Fruit fly (Drosophila melanogaster) whole organism, embryonic: ENCODE data around the gene CG4374.

Experiments used
- Aef1 ChIP-seq: fragments of 200-800 bp; sonication (Bioruptor generic); IDR thresholded peaks from 3 replicates; pipeline ENCODE4 v1.3.6; 2022; ENCODE audit warnings: missing biosample characterization, missing genetic modification characterization
- Atf6 ChIP-seq: fragments of 200-800 bp; sonication (Bioruptor generic); IDR thresholded peaks from 2 replicates; pipeline ENCODE4 v1.3.6; 2022; ENCODE audit warnings: missing biosample characterization, missing genetic modification characterization
- B-H2 ChIP-seq: fragments of 200-800 bp; sonication (Bioruptor generic); optimal IDR thresholded peaks from 2 replicates; lab custom pipeline; 2018; ENCODE audit warnings: missing biosample characterization, mild to moderate bottlenecking, missing genetic modification characterization
- C15 ChIP-seq: fragments of 200-800 bp; sonication (Bioruptor generic); IDR thresholded peaks from 3 replicates; pipeline ENCODE4 v1.3.6; 2022; ENCODE audit warnings: missing biosample characterization, missing genetic modification characterization
- CG10147 ChIP-seq: fragments of 200-800 bp; sonication (Bioruptor generic); optimal IDR thresholded peaks from 2 replicates; lab custom pipeline; 2019; ENCODE audit warnings: missing biosample characterization, mild to moderate bottlenecking, missing genetic modification characterization, moderate library complexity
- CG10543 ChIP-seq: fragments of 200-800 bp; sonication (Bioruptor generic); optimal IDR thresholded peaks from 3 replicates; lab custom pipeline; 2017; ENCODE audit warnings: missing biosample characterization, mild to moderate bottlenecking, missing genetic modification characterization, moderate library complexity
- CG10565 ChIP-seq: fragments of 200-800 bp; sonication (Bioruptor generic); optimal IDR thresholded peaks from 3 replicates; lab custom pipeline; 2016; ENCODE audit warnings: missing biosample characterization, mild to moderate bottlenecking, missing genetic modification characterization
- CG11504 ChIP-seq: fragments of 200-800 bp; sonication (Bioruptor generic); optimal IDR thresholded peaks from 3 replicates; lab custom pipeline; 2019; ENCODE audit warnings: missing biosample characterization, mild to moderate bottlenecking, missing genetic modification characterization, moderate library complexity
- CG12071 ChIP-seq: fragments of 200-800 bp; sonication (Bioruptor generic); optimal IDR thresholded peaks from 3 replicates; lab custom pipeline; 2018; ENCODE audit warnings: missing biosample characterization, mild to moderate bottlenecking, missing genetic modification characterization
- CG12219 ChIP-seq: fragments of 200-800 bp; sonication (Bioruptor generic); optimal IDR thresholded peaks from 3 replicates; lab custom pipeline; 2018; ENCODE audit warnings: missing biosample characterization, mild to moderate bottlenecking, missing genetic modification characterization
- CG1233 ChIP-seq: fragments of 200-800 bp; sonication (Bioruptor generic); optimal IDR thresholded peaks from 4 replicates; lab custom pipeline; 2018; ENCODE audit warnings: missing biosample characterization, mild to moderate bottlenecking, missing genetic modification characterization
- CG12769 ChIP-seq: fragments of 200-800 bp; sonication (Bioruptor generic); optimal IDR thresholded peaks from 2 replicates; lab custom pipeline; 2019; ENCODE audit warnings: missing biosample characterization, mild to moderate bottlenecking, missing genetic modification characterization, moderate library complexity
- CG15073 ChIP-seq: fragments of 200-800 bp; sonication (Bioruptor generic); optimal IDR thresholded peaks from 2 replicates; lab custom pipeline; 2016; ENCODE audit warnings: missing biosample characterization, missing genetic modification characterization
- CG17361 ChIP-seq: fragments of 200-800 bp; sonication (Bioruptor generic); IDR thresholded peaks from 3 replicates; pipeline ENCODE4 v1.3.6; 2022; ENCODE audit warnings: missing biosample characterization, missing genetic modification characterization
- CG18011 ChIP-seq: fragments of 200-800 bp; sonication (Bioruptor generic); optimal IDR thresholded peaks from 2 replicates; lab custom pipeline; 2017; ENCODE audit warnings: missing biosample characterization, missing genetic modification characterization, mild to moderate bottlenecking, moderate library complexity, missing genotype
- CG18619 ChIP-seq: fragments of 200-800 bp; sonication (Bioruptor generic); optimal IDR thresholded peaks from 3 replicates; lab custom pipeline; 2017; ENCODE audit warnings: missing biosample characterization, mild to moderate bottlenecking, missing genetic modification characterization
- CG2678 ChIP-seq: fragments of 200-800 bp; sonication (Bioruptor generic); optimal IDR thresholded peaks from 3 replicates; lab custom pipeline; 2019; ENCODE audit warnings: missing biosample characterization, mild to moderate bottlenecking, missing genetic modification characterization, moderate library complexity
- CG3281 ChIP-seq: fragments of 200-800 bp; sonication (Bioruptor generic); optimal IDR thresholded peaks from 3 replicates; lab custom pipeline; 2017; ENCODE audit warnings: missing biosample characterization, mild to moderate bottlenecking, missing genetic modification characterization
- CG34422 ChIP-seq: fragments of 200-800 bp; sonication (Bioruptor generic); IDR thresholded peaks from 3 replicates; pipeline ENCODE4 v1.3.6; 2022; ENCODE audit warnings: missing biosample characterization, missing genetic modification characterization
- CG4282 ChIP-seq: fragments of 200-800 bp; sonication (Bioruptor generic); optimal IDR thresholded peaks from 2 replicates; lab custom pipeline; 2016; ENCODE audit warnings: missing biosample characterization, missing genetic modification characterization
- CG5953 ChIP-seq: fragments of 200-800 bp; sonication (Bioruptor generic); IDR thresholded peaks from 2 replicates; pipeline ENCODE4 v1.3.6; 2022; ENCODE audit warnings: missing biosample characterization, missing genetic modification characterization
- CG6654 ChIP-seq: fragments of 200-800 bp; sonication (Bioruptor generic); optimal IDR thresholded peaks from 2 replicates; lab custom pipeline; 2017; ENCODE audit warnings: missing biosample characterization, mild to moderate bottlenecking, missing genetic modification characterization
- CG7372 ChIP-seq: fragments of 200-800 bp; sonication (Bioruptor generic); IDR thresholded peaks from 2 replicates; pipeline ENCODE4 v1.3.6; 2022; ENCODE audit warnings: missing biosample characterization, missing genetic modification characterization
- CG8359 ChIP-seq: fragments of 200-800 bp; sonication (Bioruptor generic); optimal IDR thresholded peaks from 2 replicates; lab custom pipeline; 2017; ENCODE audit warnings: missing biosample characterization, mild to moderate bottlenecking, missing genetic modification characterization, borderline replicate concordance
- CG9727 ChIP-seq: fragments of 200-800 bp; sonication (Bioruptor generic); optimal IDR thresholded peaks from 3 replicates; lab custom pipeline; 2017; ENCODE audit warnings: missing biosample characterization, mild to moderate bottlenecking, missing genetic modification characterization
- CrebB ChIP-seq: fragments of 200-800 bp; sonication (Bioruptor generic); optimal IDR thresholded peaks from 3 replicates; lab custom pipeline; 2018; ENCODE audit warnings: missing biosample characterization, mild to moderate bottlenecking, missing genetic modification characterization
- Gug ChIP-seq: fragments of 200-800 bp; sonication (Bioruptor generic); IDR thresholded peaks from 4 replicates; pipeline ENCODE4 v1.3.6; 2022; ENCODE audit warnings: missing biosample characterization, missing genetic modification characterization
- HLH54F ChIP-seq: fragments of 200-800 bp; sonication (Bioruptor generic); optimal IDR thresholded peaks from 3 replicates; lab custom pipeline; 2016; ENCODE audit warnings: missing biosample characterization, missing genetic modification characterization
- Hey ChIP-seq: fragments of 200-800 bp; sonication (Bioruptor generic); optimal IDR thresholded peaks from 3 replicates; lab custom pipeline; 2018; ENCODE audit warnings: missing biosample characterization, mild to moderate bottlenecking, missing genetic modification characterization
- Hr51 ChIP-seq, 2 experiments: fragments of 200-800 bp; sonication (Bioruptor generic); optimal IDR thresholded peaks; 2 replicates in 1 of 2; 3 replicates in 1 of 2; lab custom pipeline; 2016 to 2018; ENCODE audit warnings: missing biosample characterization in 2 of 2, missing genetic modification characterization in 2 of 2, mild to moderate bottlenecking in 1 of 2, moderate library complexity in 1 of 2
- MBD-R2 ChIP-seq: fragments of 200-800 bp; sonication (Bioruptor generic); IDR thresholded peaks from 2 replicates; pipeline ENCODE4 v1.3.6; 2022; ENCODE audit warnings: missing biosample characterization, missing genetic modification characterization
- Mrtf ChIP-seq: fragments of 200-800 bp; sonication (Bioruptor generic); IDR thresholded peaks from 3 replicates; pipeline ENCODE4 v1.3.6; 2022; ENCODE audit warnings: missing biosample characterization, missing genetic modification characterization
- NC2β ChIP-seq: fragments of 200-800 bp; sonication (Bioruptor generic); optimal IDR thresholded peaks from 2 replicates; lab custom pipeline; 2016; ENCODE audit warnings: missing biosample characterization, missing genetic modification characterization
- Ravus ChIP-seq: fragments of 200-800 bp; sonication (Bioruptor generic); IDR thresholded peaks from 2 replicates; pipeline ENCODE4 v1.3.6; 2022; ENCODE audit warnings: missing biosample characterization, missing genetic modification characterization
- cad ChIP-seq: fragments of >200 bp; optimal IDR thresholded peaks from 2 replicates; lab custom pipeline; 2017; ENCODE audit warnings: missing biosample characterization, missing genetic modification characterization
- dpn ChIP-seq, 2 experiments: fragments of 200-800 bp; sonication (Bioruptor generic); optimal IDR thresholded peaks; 3 replicates each; lab custom pipeline; 2016; ENCODE audit warnings: missing biosample characterization in 2 of 2, missing genetic modification characterization in 2 of 2
- dysf ChIP-seq: fragments of 200-800 bp; sonication (Bioruptor generic); IDR thresholded peaks from 3 replicates; pipeline ENCODE4 v1.3.6; 2022; ENCODE audit warnings: missing biosample characterization, missing genetic modification characterization
- fd3F ChIP-seq: fragments of 200-800 bp; sonication (Bioruptor generic); optimal IDR thresholded peaks from 2 replicates; lab custom pipeline; 2018; ENCODE audit warnings: missing biosample characterization, mild to moderate bottlenecking, missing genetic modification characterization, moderate library complexity
- fd96Cb ChIP-seq: fragments of 200-800 bp; sonication (Bioruptor generic); optimal IDR thresholded peaks from 2 replicates; lab custom pipeline; 2018; ENCODE audit warnings: missing biosample characterization, mild to moderate bottlenecking, missing genetic modification characterization, moderate library complexity
- ham ChIP-seq: fragments of 200-800 bp; sonication (Bioruptor generic); IDR thresholded peaks from 2 replicates; pipeline ENCODE4 v1.3.6; 2022; ENCODE audit warnings: missing biosample characterization, missing genetic modification characterization
- insv ChIP-seq, 2 experiments: fragments of 200-800 bp; sonication (Bioruptor generic); optimal IDR thresholded peaks; 3 replicates each; lab custom pipeline; 2016 to 2018; ENCODE audit warnings: missing biosample characterization in 2 of 2, missing genetic modification characterization in 2 of 2
- klu ChIP-seq: fragments of 200-800 bp; sonication (Bioruptor generic); IDR thresholded peaks from 2 replicates; pipeline ENCODE4 v1.3.6; 2022; ENCODE audit warnings: missing biosample characterization, missing genetic modification characterization
- lilli ChIP-seq: fragments of 200-800 bp; sonication (Bioruptor generic); optimal IDR thresholded peaks from 3 replicates; lab custom pipeline; 2016; ENCODE audit warnings: missing biosample characterization, missing genetic modification characterization
- p53 ChIP-seq: fragments of 200-800 bp; sonication (Bioruptor generic); optimal IDR thresholded peaks from 2 replicates; lab custom pipeline; 2016; ENCODE audit warnings: missing biosample characterization, missing genetic modification characterization
- pnt ChIP-seq: fragments of 200-800 bp; sonication (Bioruptor generic); optimal IDR thresholded peaks from 3 replicates; lab custom pipeline; 2016; ENCODE audit warnings: missing biosample characterization, missing genetic modification characterization
- ranshi ChIP-seq: fragments of 200-800 bp; sonication (Bioruptor generic); IDR thresholded peaks from 2 replicates; pipeline ENCODE4 v1.3.6; 2022; ENCODE audit warnings: missing biosample characterization, missing genetic modification characterization
- repo ChIP-seq: fragments of 200-800 bp; sonication (Bioruptor generic); optimal IDR thresholded peaks from 2 replicates; lab custom pipeline; 2016; ENCODE audit warnings: missing biosample characterization, missing genetic modification characterization
- slbo ChIP-seq: fragments of 200-800 bp; sonication (Bioruptor generic); IDR thresholded peaks from 2 replicates; pipeline ENCODE4 v1.3.6; 2022; ENCODE audit warnings: missing biosample characterization, missing genetic modification characterization
- tio ChIP-seq: fragments of 200-800 bp; sonication (Bioruptor generic); optimal IDR thresholded peaks from 2 replicates; lab custom pipeline; 2017; ENCODE audit warnings: missing biosample characterization, missing genetic modification characterization, inconsistent platforms
- zen ChIP-seq: fragments of 200-800 bp; sonication (Bioruptor generic); optimal IDR thresholded peaks from 3 replicates; lab custom pipeline; 2018; ENCODE audit warnings: missing biosample characterization, mild to moderate bottlenecking, missing genetic modification characterization, moderate library complexity

CG4374 gene

dm6 chr3R:23396548-23397294, 75.4 kb downstream of the CG4374 start (continued):
- no peak for TF ChIP-seq zen (tag; lab: Kevin White, UChicago)
- TF ChIP-seq Aef1 (GFP tag; lab: Robert Waterston, UW): no peak
- TF ChIP-seq CG5953 (GFP tag; lab: Robert Waterston, UW): peak; percentile 63; the same call in 1 of the 2 replicates
- peak; percentile 61 for TF ChIP-seq CG11504
- no peak for TF ChIP-seq B-H2 (GFP tag; lab: Kevin White, UChicago)
- no peak for TF ChIP-seq CG1233 (GFP tag; lab: Kevin White, UChicago)
- TF ChIP-seq tio: peak; percentile 14
- TF ChIP-seq CG9727 (GFP tag; lab: Kevin White, UChicago): no peak
- no peak for TF ChIP-seq CG2678 (tag; lab: Kevin White, UChicago)
- no peak for TF ChIP-seq Gug (GFP tag; lab: Robert Waterston, UW)
- no peak for TF ChIP-seq p53
- TF ChIP-seq Atf6 (GFP tag; lab: Robert Waterston, UW): no peak; the same call in 1 of the 2 replicates
- TF ChIP-seq CG34422 (GFP tag; lab: Robert Waterston, UW): no peak
- no peak for TF ChIP-seq C15
- no peak for TF ChIP-seq pnt
- TF ChIP-seq NC2β (GFP tag; lab: Kevin White, UChicago): no peak
- TF ChIP-seq CG10543: no peak
- TF ChIP-seq klu (GFP tag; lab: Robert Waterston, UW): no peak
- TF ChIP-seq CG17361: no peak
- TF ChIP-seq CG10147 (GFP tag; lab: Kevin White, UChicago): no peak
- no peak for TF ChIP-seq CG4282
- no peak for TF ChIP-seq fd96Cb
- TF ChIP-seq Hey (tag; lab: Kevin White, UChicago): no peak
- no peak for TF ChIP-seq CG6654 (GFP tag; lab: Kevin White, UChicago)
- TF ChIP-seq HLH54F (GFP tag; lab: Kevin White, UChicago): no peak
- TF ChIP-seq lilli: no peak
- TF ChIP-seq CG12219: no peak
- TF ChIP-seq fd3F (GFP tag; lab: Kevin White, UChicago): no peak
- no peak for TF ChIP-seq cad (GFP tag; lab: Kevin White, UChicago)
- TF ChIP-seq repo: no peak
- no peak for TF ChIP-seq CG18011
- no peak for TF ChIP-seq CG7372 (GFP tag; lab: Robert Waterston, UW)
- no peak for TF ChIP-seq Ravus
- no peak for TF ChIP-seq CG15073 (GFP tag; lab: Kevin White, UChicago)
- no peak for TF ChIP-seq CG18619 (GFP tag; lab: Kevin White, UChicago)
- TF ChIP-seq CG12071: no peak
- TF ChIP-seq insv (GFP tag; optimal IDR thresholded peaks at IDR 0.05; lab: Kevin White, UChicago): no peak
- no peak for TF ChIP-seq Mrtf
- no peak for TF ChIP-seq ham (GFP tag; lab: Robert Waterston, UW)
- peak; percentile 32; the same call in 1 of the 2 replicates for TF ChIP-seq ranshi (GFP tag; lab: Robert Waterston, UW)
- TF ChIP-seq dysf: no peak
- no peak for TF ChIP-seq CG8359 (GFP tag; lab: Kevin White, UChicago)
- TF ChIP-seq MBD-R2 (GFP tag; lab: Robert Waterston, UW): no peak
- no peak for TF ChIP-seq CG3281 (GFP tag; lab: Kevin White, UChicago)
- TF ChIP-seq Hr51 (GFP tag; optimal IDR thresholded peaks at IDR 0.05; lab: Kevin White, UChicago): no peak
- no peak for TF ChIP-seq CrebB (tag; lab: Kevin White, UChicago)
- no peak for TF ChIP-seq CG12769 (tag; lab: Kevin White, UChicago)
- TF ChIP-seq slbo (GFP tag; lab: Robert Waterston, UW): peak; percentile 41; the same call in 1 of the 2 replicates
- peak in 1 of 2 experiments; percentile 42 for TF ChIP-seq dpn (GFP tag; optimal IDR thresholded peaks at IDR 0.05; lab: Kevin White, UChicago)
- TF ChIP-seq CG10565: no peak
